Worm (Caenorhabditis elegans) whole organism, L1 larva: ENCODE data around the gene Y34B4A.7.

Source experiments
- C34B4.2 ChIP-seq: sonication (generic microtip); optimal IDR thresholded peaks from 2 replicates; lab custom pipeline; 2017; ENCODE audit warnings: mild to moderate bottlenecking, missing genetic modification characterization, missing compliant biosample characterization
- F16B12.6 ChIP-seq: fragments of 150-350 bp; optimal IDR thresholded peaks from 2 replicates; lab custom pipeline; 2014; ENCODE audit warnings: missing biosample characterization, missing genetic modification characterization
- Y116A8C.19 ChIP-seq: sonication (generic microtip); optimal IDR thresholded peaks from 2 replicates; lab custom pipeline; 2016; ENCODE audit warnings: missing compliant biosample characterization, missing genetic modification characterization, borderline replicate concordance
- aha-1 ChIP-seq: fragments of 150-350 bp; optimal IDR thresholded peaks from 2 replicates; lab custom pipeline; 2014; ENCODE audit warnings: missing biosample characterization, missing genetic modification characterization
- alr-1 ChIP-seq: fragments of 200-800 bp; sonication (Bioruptor generic); optimal IDR thresholded peaks from 2 replicates; lab custom pipeline; 2018; ENCODE audit warnings: borderline replicate concordance, mild to moderate bottlenecking, missing genetic modification characterization, missing compliant biosample characterization
- aly-2 ChIP-seq: fragments of 150-350 bp; optimal IDR thresholded peaks from 2 replicates; lab custom pipeline; 2014; ENCODE audit warnings: missing biosample characterization, missing genetic modification characterization
- ama-1 ChIP-seq: fragments of 150-350 bp; optimal IDR thresholded peaks from 2 replicates; lab custom pipeline; 2014
- ceh-63 ChIP-seq: fragments of 200-800 bp; sonication (Bioruptor generic); optimal IDR thresholded peaks from 2 replicates; lab custom pipeline; 2018; ENCODE audit warnings: mild to moderate bottlenecking, missing genetic modification characterization, missing compliant biosample characterization
- ceh-8 ChIP-seq: fragments of 200-800 bp; sonication (Bioruptor generic); optimal IDR thresholded peaks from 2 replicates; lab custom pipeline; 2018; ENCODE audit warnings: mild to moderate bottlenecking, missing genetic modification characterization, moderate library complexity, missing compliant biosample characterization
- ceh-88 ChIP-seq: fragments of 200-800 bp; sonication (Bioruptor generic); IDR thresholded peaks from 2 replicates; pipeline ENCODE4 v1.3.6; 2022; ENCODE audit warnings: missing genetic modification characterization, missing compliant biosample characterization
- ceh-90 ChIP-seq: sonication (generic microtip); optimal IDR thresholded peaks from 2 replicates; lab custom pipeline; 2016; ENCODE audit warnings: missing genetic modification characterization, missing compliant biosample characterization
- efl-1 ChIP-seq, 4 experiments: fragments of 150-350 bp; optimal IDR thresholded peaks in 3 of 4; peaks in 1 of 4; 1 replicate in 1 of 4; 2 replicates in 3 of 4; lab custom pipeline; 2014; ENCODE audit warnings: missing biosample characterization in 2 of 4, missing genetic modification characterization in 2 of 4, missing genetic modification reagents in 2 of 4
- efl-3 ChIP-seq: fragments of 200-800 bp; sonication (Bioruptor generic); optimal IDR thresholded peaks from 2 replicates; lab custom pipeline; 2018; ENCODE audit warnings: mild to moderate bottlenecking, missing genetic modification characterization, missing compliant biosample characterization
- egl-13 ChIP-seq: sonication (generic microtip); optimal IDR thresholded peaks from 2 replicates; lab custom pipeline; 2016; ENCODE audit warnings: missing genotype, missing genetic modification reagents, missing genetic modification characterization, missing compliant biosample characterization
- egl-27 ChIP-seq, 2 experiments: fragments of 150-350 bp in 1 of 2; sonication (generic microtip); optimal IDR thresholded peaks; 3 replicates each; lab custom pipeline; 2017 to 2018; ENCODE audit warnings: missing biosample characterization in 2 of 2, missing genetic modification characterization in 2 of 2, missing genetic modification reagents in 2 of 2
- ets-5 ChIP-seq: fragments of 200-800 bp; sonication (Bioruptor generic); IDR thresholded peaks from 2 replicates; pipeline ENCODE4 v1.3.6; 2022; ENCODE audit warnings: missing genetic modification characterization, missing compliant biosample characterization
- fos-1 ChIP-seq: fragments of 150-350 bp; optimal IDR thresholded peaks from 2 replicates; lab custom pipeline; 2014; ENCODE audit warnings: missing biosample characterization, missing genetic modification characterization
- grh-1 ChIP-seq: fragments of 200-800 bp; sonication (Bioruptor generic); IDR thresholded peaks from 2 replicates; pipeline ENCODE4 v1.3.6; 2022; ENCODE audit warnings: missing genetic modification reagents, missing genetic modification characterization, missing compliant biosample characterization
- hlh-17 ChIP-seq: fragments of 200-800 bp; sonication (Bioruptor generic); optimal IDR thresholded peaks from 2 replicates; lab custom pipeline; 2018; ENCODE audit warnings: missing genetic modification characterization, mild to moderate bottlenecking, missing compliant biosample characterization, moderate library complexity, borderline replicate concordance
- hpl-2 ChIP-seq: fragments of 150-350 bp; optimal IDR thresholded peaks from 2 replicates; lab custom pipeline; 2014; ENCODE audit warnings: missing biosample characterization, missing genetic modification reagents, missing genetic modification characterization
- isw-1 ChIP-seq: fragments of 200-800 bp; sonication (Bioruptor generic); IDR thresholded peaks from 2 replicates; pipeline ENCODE4 v1.3.6; 2022; ENCODE audit warnings: missing genetic modification characterization, missing compliant biosample characterization
- lin-13 ChIP-seq: fragments of 150-350 bp; optimal IDR thresholded peaks from 2 replicates; lab custom pipeline; 2014; ENCODE audit warnings: missing biosample characterization, missing genetic modification reagents, missing genetic modification characterization
- lin-14 ChIP-seq: fragments of 200-800 bp; sonication (Bioruptor generic); optimal IDR thresholded peaks from 2 replicates; lab custom pipeline; 2018; ENCODE audit warnings: mild to moderate bottlenecking, missing genetic modification characterization, moderate library complexity, missing compliant biosample characterization
- lin-15B ChIP-seq: fragments of 150-350 bp; sonication (generic microtip); optimal IDR thresholded peaks from 3 replicates; lab custom pipeline; 2014; ENCODE audit warnings: missing biosample characterization, missing genetic modification characterization
- lin-35 ChIP-seq, 2 experiments: fragments of 150-350 bp; optimal IDR thresholded peaks; 2 replicates each; lab custom pipeline; 2014; ENCODE audit warnings: missing biosample characterization in 2 of 2, missing genetic modification characterization in 2 of 2, missing genetic modification reagents in 2 of 2
- lin-39 ChIP-seq: fragments of 150-350 bp; optimal IDR thresholded peaks from 2 replicates; lab custom pipeline; 2014; ENCODE audit warnings: missing biosample characterization, missing genetic modification reagents, missing genetic modification characterization
- lir-3 ChIP-seq: sonication (generic microtip); optimal IDR thresholded peaks from 2 replicates; lab custom pipeline; 2016; ENCODE audit warnings: mild to moderate bottlenecking, missing genetic modification characterization, moderate library complexity, missing compliant biosample characterization; ENCODE audit not compliant: poor library complexity
- lsy-2 ChIP-seq, 2 experiments: fragments of 150-350 bp; optimal IDR thresholded peaks; 2 replicates each; lab custom pipeline; 2014; ENCODE audit warnings: missing biosample characterization in 2 of 2, missing genetic modification characterization in 2 of 2
- mab-9 ChIP-seq: fragments of 200-800 bp; sonication (Bioruptor generic); IDR thresholded peaks from 2 replicates; pipeline ENCODE4 v1.3.6; 2022; ENCODE audit warnings: missing genetic modification reagents, missing genetic modification characterization, missing compliant biosample characterization
- nhr-11 ChIP-seq: fragments of 150-350 bp; optimal IDR thresholded peaks from 2 replicates; lab custom pipeline; 2014; ENCODE audit warnings: missing biosample characterization, missing genetic modification characterization
- nhr-19 ChIP-seq: fragments of 200-800 bp; sonication (Bioruptor generic); conservative IDR thresholded peaks from 2 replicates; pipeline ENCODE4 v1.3.6; 2022; ENCODE audit warnings: missing genetic modification characterization, missing compliant biosample characterization
- nhr-28 ChIP-seq: fragments of 150-350 bp; optimal IDR thresholded peaks from 2 replicates; lab custom pipeline; 2014; ENCODE audit warnings: missing biosample characterization, missing genetic modification characterization
- nhr-71 ChIP-seq: sonication (generic microtip); optimal IDR thresholded peaks from 2 replicates; lab custom pipeline; 2016; ENCODE audit warnings: mild to moderate bottlenecking, missing genetic modification characterization, moderate library complexity, missing compliant biosample characterization
- nhr-76 ChIP-seq: sonication (generic microtip); optimal IDR thresholded peaks from 2 replicates; lab custom pipeline; 2017; ENCODE audit warnings: missing biosample characterization, missing genetic modification characterization
- nhr-84 ChIP-seq: sonication (generic microtip); optimal IDR thresholded peaks from 2 replicates; lab custom pipeline; 2017; ENCODE audit warnings: missing biosample characterization, missing genetic modification characterization
- nhr-90 ChIP-seq: sonication (generic microtip); optimal IDR thresholded peaks from 2 replicates; lab custom pipeline; 2016; ENCODE audit warnings: mild to moderate bottlenecking, missing genetic modification characterization, missing compliant biosample characterization; ENCODE audit not compliant: poor library complexity
- pag-3 ChIP-seq: sonication (generic microtip); optimal IDR thresholded peaks from 2 replicates; lab custom pipeline; 2017; ENCODE audit warnings: missing genetic modification characterization, mild to moderate bottlenecking, missing compliant biosample characterization, antibody characterized with exemption, borderline replicate concordance; ENCODE audit not compliant: insufficient read depth
- pqm-1 ChIP-seq: sonication (generic microtip); optimal IDR thresholded peaks from 3 replicates; lab custom pipeline; 2017; ENCODE audit warnings: missing biosample characterization, missing genetic modification characterization
- rnt-1 ChIP-seq: sonication (generic microtip); optimal IDR thresholded peaks from 2 replicates; lab custom pipeline; 2016; ENCODE audit warnings: mild to moderate bottlenecking, missing genetic modification characterization, moderate library complexity, missing compliant biosample characterization
- skn-1 ChIP-seq: fragments of 150-350 bp; optimal IDR thresholded peaks from 2 replicates; lab custom pipeline; 2014; ENCODE audit warnings: missing biosample characterization, missing genetic modification characterization
- snpc-4 ChIP-seq: fragments of 150-350 bp; optimal IDR thresholded peaks from 2 replicates; lab custom pipeline; 2014; ENCODE audit warnings: missing biosample characterization, missing genetic modification characterization
- snu-23 ChIP-seq: sonication (generic microtip); optimal IDR thresholded peaks from 2 replicates; lab custom pipeline; 2016; ENCODE audit warnings: missing genetic modification characterization, missing compliant biosample characterization
- sup-37 ChIP-seq: fragments of 200-800 bp; sonication (Bioruptor generic); optimal IDR thresholded peaks from 2 replicates; lab custom pipeline; 2018; ENCODE audit warnings: mild to moderate bottlenecking, missing genetic modification characterization, missing compliant biosample characterization
- tbx-2 ChIP-seq: sonication (generic microtip); optimal IDR thresholded peaks from 2 replicates; lab custom pipeline; 2016; ENCODE audit warnings: missing genetic modification characterization, missing compliant biosample characterization
- tlp-1 ChIP-seq: fragments of 150-350 bp; optimal IDR thresholded peaks from 2 replicates; lab custom pipeline; 2014; ENCODE audit warnings: missing biosample characterization, missing genetic modification characterization
- unc-130 ChIP-seq: fragments of 150-350 bp; optimal IDR thresholded peaks from 2 replicates; lab custom pipeline; 2017; ENCODE audit warnings: missing biosample characterization, missing genetic modification characterization, inconsistent platforms
- unc-30 ChIP-seq: sonication (generic microtip); optimal IDR thresholded peaks from 2 replicates; lab custom pipeline; 2017; ENCODE audit warnings: missing biosample characterization, missing genetic modification characterization
- unc-62 ChIP-seq: fragments of 150-350 bp; optimal IDR thresholded peaks from 2 replicates; lab custom pipeline; 2014; ENCODE audit warnings: missing biosample characterization, missing genetic modification reagents, missing genetic modification characterization
- unc-86 ChIP-seq: sonication (generic microtip); optimal IDR thresholded peaks from 2 replicates; lab custom pipeline; 2016; ENCODE audit warnings: missing genetic modification characterization, missing compliant biosample characterization
- unc-98 ChIP-seq: fragments of 200-800 bp; sonication (Bioruptor generic); IDR thresholded peaks from 2 replicates; pipeline ENCODE4 v1.3.6; 2022; ENCODE audit warnings: missing genetic modification characterization, missing compliant biosample characterization
- vab-15 ChIP-seq: sonication (generic microtip); optimal IDR thresholded peaks from 2 replicates; lab custom pipeline; 2017; ENCODE audit warnings: missing genotype, mild to moderate bottlenecking, missing genetic modification characterization, missing compliant biosample characterization
- zip-4 ChIP-seq: fragments of 200-800 bp; sonication (Bioruptor generic); optimal IDR thresholded peaks from 2 replicates; lab custom pipeline; 2018; ENCODE audit warnings: mild to moderate bottlenecking, missing genetic modification characterization, moderate library complexity, missing compliant biosample characterization
- ztf-4 ChIP-seq: fragments of 150-350 bp; optimal IDR thresholded peaks from 2 replicates; lab custom pipeline; 2014; ENCODE audit warnings: missing biosample characterization, missing genetic modification characterization

The Y34B4A.7 gene

ce11 chrX:5209429-5209828, 34.7 kb upstream of the Y34B4A.7 start (continued):
- TF ChIP-seq F16B12.6 (tag; lab: Kevin White, UChicago) (no peak), ama-1 (no peak), snu-23 (GFP tag; lab: Kevin White, UChicago) (peak; percentile 20), tbx-2 (tag; lab: Kevin White, UChicago) (peak; percentile 16), egl-27 (tag; optimal IDR thresholded peaks at IDR 0.05; lab: Kevin White, UChicago) (no peak), nhr-19 (GFP tag; lab: Robert Waterston, UW) (peak; percentile 59; the same call in 1 of the 2 replicates), unc-98 (GFP tag; lab: Robert Waterston, UW) (no peak), unc-62 (no peak), lin-39 (tag; lab: Kevin White, UChicago) (peak; percentile 19), skn-1 (tag; lab: Kevin White, UChicago) (no peak), hlh-17 (GFP tag; lab: Kevin White, UChicago) (no peak), unc-130 (tag; lab: Kevin White, UChicago) (no peak), fos-1 (no peak), aly-2 (tag; lab: Kevin White, UChicago) (no peak), ceh-90 (tag; lab: Kevin White, UChicago) (no peak), snpc-4 (tag; lab: Kevin White, UChicago) (no peak), nhr-90 (tag; lab: Kevin White, UChicago) (no peak), tlp-1 (tag; lab: Kevin White, UChicago) (no peak), lin-35 (GFP tag; optimal IDR thresholded peaks at IDR 0.05; lab: Kevin White, UChicago) (no peak), aha-1 (tag; lab: Kevin White, UChicago) (peak; percentile 84), ceh-8 (GFP tag; lab: Kevin White, UChicago) (no peak), unc-30 (tag; lab: Kevin White, UChicago) (no peak), lir-3 (tag; lab: Kevin White, UChicago) (peak; percentile 27), alr-1 (tag; lab: Kevin White, UChicago) (no peak), ceh-88 (GFP tag; lab: Robert Waterston, UW) (no peak), pag-3 (tag; lab: Kevin White, UChicago) (no peak), grh-1 (no peak), nhr-71 (tag; lab: Kevin White, UChicago) (peak; percentile 76), efl-3 (GFP tag; lab: Kevin White, UChicago) (no peak), ceh-63 (GFP tag; lab: Kevin White, UChicago) (no peak), nhr-84 (no peak), lin-13 (GFP tag; lab: Kevin White, UChicago) (no peak), zip-4 (GFP tag; lab: Kevin White, UChicago) (no peak), lsy-2 (tag; optimal IDR thresholded peaks at IDR 0.05; lab: Kevin White, UChicago) (no peak), ets-5 (GFP tag; lab: Robert Waterston, UW) (no peak), vab-15 (tag; lab: Kevin White, UChicago) (no peak), lin-14 (peak; percentile 50), lin-15B (tag; lab: Kevin White, UChicago) (no peak), mab-9 (GFP tag; lab: Robert Waterston, UW) (no peak), nhr-11 (no peak), isw-1 (no peak)

- TF ChIP-seq pag-3 (tag; lab: Kevin White, UChicago) (no peak), Y116A8C.19 (tag; lab: Kevin White, UChicago) (no peak), egl-13 (tag; lab: Kevin White, UChicago) (no peak), grh-1 (no peak), hpl-2 (no peak), sup-37 (peak; percentile 12), rnt-1 (tag; lab: Kevin White, UChicago) (peak; percentile 34), efl-1 (optimal IDR thresholded peaks at IDR 0.05; lab: Kevin White, UChicago) (no peak), efl-1 (GFP tag; optimal IDR thresholded peaks at IDR 0.05 in 1 of 2; lab: Kevin White, UChicago) (no peak), nhr-76 (no peak), lsy-2 (tag; optimal IDR thresholded peaks at IDR 0.05; lab: Kevin White, UChicago) (peak; percentile 16 to 31), isw-1 (no peak), ztf-4 (tag; lab: Kevin White, UChicago) (no peak), unc-86 (tag; lab: Kevin White, UChicago) (peak; percentile 6), nhr-28 (no peak), C34B4.2 (no peak), pqm-1 (tag; lab: Kevin White, UChicago) (no peak), lin-13 (GFP tag; lab: Kevin White, UChicago) (no peak)
These were observed 33.6 kb upstream of the Y34B4A.7 start for ce11 chrX:5210524-5210923.
